Fruit fly (Drosophila melanogaster) whole organism, embryonic: ENCODE data around the gene CG15382.

Experiments used
- Antp ChIP-seq: fragments of 200-800 bp; sonication (Bioruptor generic); optimal IDR thresholded peaks from 3 replicates; lab custom pipeline; 2016; ENCODE audit warnings: missing biosample characterization, missing genetic modification characterization
- Blimp-1 ChIP-seq: fragments of 200-800 bp; sonication (Bioruptor generic); optimal IDR thresholded peaks from 3 replicates; lab custom pipeline; 2018; ENCODE audit warnings: missing biosample characterization, missing genetic modification characterization, mild to moderate bottlenecking, moderate library complexity, missing genetic modification reagents
- CG10543 ChIP-seq: fragments of 200-800 bp; sonication (Bioruptor generic); optimal IDR thresholded peaks from 3 replicates; lab custom pipeline; 2017; ENCODE audit warnings: missing biosample characterization, mild to moderate bottlenecking, missing genetic modification characterization, moderate library complexity
- CG1233 ChIP-seq: fragments of 200-800 bp; sonication (Bioruptor generic); optimal IDR thresholded peaks from 4 replicates; lab custom pipeline; 2018; ENCODE audit warnings: missing biosample characterization, mild to moderate bottlenecking, missing genetic modification characterization
- CG12769 ChIP-seq: fragments of 200-800 bp; sonication (Bioruptor generic); optimal IDR thresholded peaks from 2 replicates; lab custom pipeline; 2019; ENCODE audit warnings: missing biosample characterization, mild to moderate bottlenecking, missing genetic modification characterization, moderate library complexity
- CG14710 ChIP-seq: fragments of 200-800 bp; sonication (Bioruptor generic); optimal IDR thresholded peaks from 3 replicates; lab custom pipeline; 2019; ENCODE audit warnings: missing biosample characterization, mild to moderate bottlenecking, missing genetic modification characterization, moderate library complexity
- CG1529 ChIP-seq: fragments of 200-800 bp; sonication (Bioruptor generic); optimal IDR thresholded peaks from 3 replicates; lab custom pipeline; 2018; ENCODE audit warnings: missing biosample characterization, missing genetic modification characterization
- CG1603 ChIP-seq: fragments of 200-800 bp; sonication (Bioruptor generic); optimal IDR thresholded peaks from 2 replicates; lab custom pipeline; 2019; ENCODE audit warnings: missing biosample characterization, mild to moderate bottlenecking, missing genetic modification characterization, moderate library complexity
- CG1647 ChIP-seq: fragments of 200-800 bp; sonication (Bioruptor generic); optimal IDR thresholded peaks from 3 replicates; lab custom pipeline; 2016; ENCODE audit warnings: missing biosample characterization, missing genetic modification characterization
- CG16813 ChIP-seq: fragments of 200-800 bp; sonication (Bioruptor generic); IDR thresholded peaks from 3 replicates; pipeline ENCODE4 v1.3.6; 2022; ENCODE audit warnings: missing biosample characterization, missing genetic modification characterization; ENCODE audit not compliant: partially characterized antibody
- CG16863 ChIP-seq: fragments of 200-800 bp; sonication (Bioruptor generic); optimal IDR thresholded peaks from 3 replicates; lab custom pipeline; 2016; ENCODE audit warnings: missing biosample characterization, missing genetic modification characterization
- CG17328 ChIP-seq: fragments of 200-800 bp; sonication (Bioruptor generic); IDR thresholded peaks from 2 replicates; pipeline ENCODE4 v1.3.6; 2022; ENCODE audit warnings: missing biosample characterization, missing genetic modification characterization
- CG17385 ChIP-seq: fragments of 200-800 bp; sonication (Bioruptor generic); optimal IDR thresholded peaks from 3 replicates; lab custom pipeline; 2018; ENCODE audit warnings: missing biosample characterization, mild to moderate bottlenecking, missing genetic modification characterization
- CG18764 ChIP-seq: fragments of 200-800 bp; sonication (Bioruptor generic); optimal IDR thresholded peaks from 3 replicates; lab custom pipeline; 2016; ENCODE audit warnings: missing biosample characterization, missing genetic modification characterization
- CG2129 ChIP-seq: fragments of 200-800 bp; sonication (Bioruptor generic); IDR thresholded peaks from 2 replicates; pipeline ENCODE4 v1.3.6; 2022; ENCODE audit warnings: missing biosample characterization, missing genetic modification characterization; ENCODE audit not compliant: partially characterized antibody
- CG2202 ChIP-seq: fragments of 200-800 bp; sonication (Bioruptor generic); optimal IDR thresholded peaks from 2 replicates; lab custom pipeline; 2018; ENCODE audit warnings: missing biosample characterization, mild to moderate bottlenecking, missing genetic modification characterization
- CG2875 ChIP-seq: fragments of 200-800 bp; sonication (Bioruptor generic); optimal IDR thresholded peaks from 2 replicates; lab custom pipeline; 2017; ENCODE audit warnings: missing biosample characterization, mild to moderate bottlenecking, missing genetic modification characterization, missing genetic modification reagents
- CG32772 ChIP-seq: fragments of 200-800 bp; sonication (Bioruptor generic); IDR thresholded peaks from 2 replicates; pipeline ENCODE4 v1.3.6; 2022; ENCODE audit warnings: missing biosample characterization, missing genetic modification characterization
- CG34376 ChIP-seq: fragments of 200-800 bp; sonication (Bioruptor generic); optimal IDR thresholded peaks from 2 replicates; lab custom pipeline; 2018; ENCODE audit warnings: missing biosample characterization, mild to moderate bottlenecking, missing genetic modification characterization
- CG7786 ChIP-seq: fragments of 200-800 bp; sonication (Bioruptor generic); optimal IDR thresholded peaks from 2 replicates; lab custom pipeline; 2016; ENCODE audit warnings: missing biosample characterization, missing genetic modification characterization
- CG7963 ChIP-seq: fragments of 200-800 bp; sonication (Bioruptor generic); IDR thresholded peaks from 3 replicates; pipeline ENCODE4 v1.3.6; 2022; ENCODE audit warnings: missing biosample characterization, missing genetic modification characterization; ENCODE audit not compliant: partially characterized antibody
- CG8290 ChIP-seq, 3 experiments: fragments of 200-800 bp; sonication (Bioruptor generic); optimal IDR thresholded peaks; 2 replicates each; lab custom pipeline; 2016 to 2019; ENCODE audit warnings: missing biosample characterization in 3 of 3, missing genetic modification characterization in 3 of 3, mild to moderate bottlenecking in 2 of 3, moderate library complexity in 1 of 3
- CG9932 ChIP-seq: fragments of 200-800 bp; sonication (Bioruptor generic); IDR thresholded peaks from 2 replicates; pipeline ENCODE4 v1.3.6; 2022; ENCODE audit warnings: missing biosample characterization, missing genetic modification characterization
- CHES-1-like ChIP-seq: fragments of 200-800 bp; sonication (Bioruptor generic); optimal IDR thresholded peaks from 2 replicates; lab custom pipeline; 2016; ENCODE audit warnings: missing biosample characterization, missing genetic modification characterization
- Dll ChIP-seq: fragments of 200-800 bp; sonication (Bioruptor generic); IDR thresholded peaks from 4 replicates; pipeline ENCODE4 v1.3.6; 2022; ENCODE audit warnings: missing biosample characterization, missing genetic modification characterization; ENCODE audit not compliant: partially characterized antibody
- Drgx ChIP-seq: fragments of 200-800 bp; sonication (Bioruptor generic); IDR thresholded peaks from 2 replicates; pipeline ENCODE4 v1.3.6; 2022; ENCODE audit warnings: missing biosample characterization, missing genetic modification characterization
- ERR ChIP-seq: fragments of 200-800 bp; sonication (Bioruptor generic); optimal IDR thresholded peaks from 2 replicates; lab custom pipeline; 2016; ENCODE audit warnings: missing biosample characterization, missing genetic modification characterization
- HmgZ ChIP-seq: fragments of 200-800 bp; sonication (Bioruptor generic); optimal IDR thresholded peaks from 2 replicates; lab custom pipeline; 2018; ENCODE audit warnings: missing biosample characterization, mild to moderate bottlenecking, missing genetic modification characterization
- Hr3 ChIP-seq: fragments of 200-800 bp; sonication (Bioruptor generic); optimal IDR thresholded peaks from 3 replicates; lab custom pipeline; 2016; ENCODE audit warnings: missing biosample characterization, missing genetic modification characterization
- Oaz ChIP-seq: fragments of 200-800 bp; sonication (Bioruptor generic); IDR thresholded peaks from 2 replicates; pipeline ENCODE4 v1.3.6; 2022; ENCODE audit warnings: missing biosample characterization, missing genetic modification characterization
- Opbp ChIP-seq: fragments of 200-800 bp; sonication (Bioruptor generic); IDR thresholded peaks from 3 replicates; pipeline ENCODE4 v1.3.6; 2022; ENCODE audit warnings: missing biosample characterization, missing genetic modification characterization; ENCODE audit not compliant: partially characterized antibody
- Side ChIP-seq: fragments of 200-800 bp; sonication (Bioruptor generic); optimal IDR thresholded peaks from 2 replicates; lab custom pipeline; 2016; ENCODE audit warnings: missing biosample characterization, missing genetic modification characterization
- Tbp ChIP-seq: fragments of >200 bp; optimal IDR thresholded peaks from 2 replicates; lab custom pipeline; 2018; ENCODE audit warnings: missing biosample characterization, missing genetic modification characterization
- aop ChIP-seq: fragments of 200-800 bp; sonication (Bioruptor generic); IDR thresholded peaks from 2 replicates; pipeline ENCODE4 v1.3.6; 2022; ENCODE audit warnings: missing biosample characterization, missing genetic modification characterization
- ato ChIP-seq: fragments of 200-800 bp; sonication (Bioruptor generic); IDR thresholded peaks from 2 replicates; pipeline ENCODE4 v1.3.6; 2022; ENCODE audit warnings: missing biosample characterization, missing genetic modification characterization; ENCODE audit not compliant: partially characterized antibody
- fu2 ChIP-seq: fragments of 200-800 bp; sonication (Bioruptor generic); optimal IDR thresholded peaks from 2 replicates; lab custom pipeline; 2016; ENCODE audit warnings: missing biosample characterization, missing genetic modification characterization
- gcm2 ChIP-seq: fragments of 200-800 bp; sonication (Bioruptor generic); optimal IDR thresholded peaks from 2 replicates; lab custom pipeline; 2016; ENCODE audit warnings: missing biosample characterization, missing genetic modification characterization
- hb ChIP-seq: fragments of 200-800 bp; sonication (Bioruptor generic); IDR thresholded peaks from 3 replicates; pipeline ENCODE4 v1.3.6; 2022; ENCODE audit warnings: missing biosample characterization, missing genetic modification characterization; ENCODE audit not compliant: partially characterized antibody
- ken ChIP-seq: fragments of 200-800 bp; sonication (Bioruptor generic); IDR thresholded peaks from 3 replicates; pipeline ENCODE4 v1.3.6; 2022; ENCODE audit warnings: missing biosample characterization, missing genetic modification characterization
- peb ChIP-seq: fragments of 200-800 bp; sonication (Bioruptor generic); IDR thresholded peaks from 2 replicates; pipeline ENCODE4 v1.3.6; 2022; ENCODE audit warnings: missing biosample characterization, missing genetic modification characterization
- pnt ChIP-seq: fragments of 200-800 bp; sonication (Bioruptor generic); optimal IDR thresholded peaks from 3 replicates; lab custom pipeline; 2016; ENCODE audit warnings: missing biosample characterization, missing genetic modification characterization
- ro ChIP-seq: fragments of 200-800 bp; sonication (Bioruptor generic); IDR thresholded peaks from 2 replicates; pipeline ENCODE4 v1.3.6; 2022; ENCODE audit warnings: missing biosample characterization, missing genetic modification characterization
- slou ChIP-seq: fragments of 200-800 bp; sonication (Bioruptor generic); optimal IDR thresholded peaks from 3 replicates; lab custom pipeline; 2016; ENCODE audit warnings: missing biosample characterization, missing genetic modification characterization
- sna ChIP-seq: fragments of 200-800 bp; sonication (Bioruptor generic); IDR thresholded peaks from 2 replicates; pipeline ENCODE4 v1.3.6; 2022; ENCODE audit warnings: missing biosample characterization, missing genetic modification characterization; ENCODE audit not compliant: partially characterized antibody
- so ChIP-seq: fragments of 200-800 bp; sonication (Bioruptor generic); IDR thresholded peaks from 3 replicates; pipeline ENCODE4 v1.3.6; 2022; ENCODE audit warnings: missing biosample characterization, missing genetic modification characterization
- stwl ChIP-seq: fragments of 200-800 bp; sonication (Bioruptor generic); optimal IDR thresholded peaks from 3 replicates; lab custom pipeline; 2018; ENCODE audit warnings: missing biosample characterization, mild to moderate bottlenecking, missing genetic modification characterization, moderate library complexity
- tll ChIP-seq, 2 experiments: fragments of 200-800 bp in 1 of 2; fragments of >200 bp in 1 of 2; sonication (Bioruptor generic) in 1 of 2; optimal IDR thresholded peaks; 2 replicates each; lab custom pipeline; 2017 to 2019; ENCODE audit warnings: missing biosample characterization in 2 of 2, missing genetic modification characterization in 2 of 2, mild to moderate bottlenecking in 1 of 2, moderate library complexity in 1 of 2
- tna ChIP-seq: fragments of 200-800 bp; sonication (Bioruptor generic); IDR thresholded peaks from 2 replicates; pipeline ENCODE4 v1.3.6; 2022; ENCODE audit warnings: missing biosample characterization, missing genetic modification characterization; ENCODE audit not compliant: partially characterized antibody
- tx ChIP-seq: fragments of 200-800 bp; sonication (Bioruptor generic); optimal IDR thresholded peaks from 2 replicates; lab custom pipeline; 2016; ENCODE audit warnings: missing biosample characterization, missing genetic modification characterization
- vfl ChIP-seq: fragments of 200-800 bp; sonication (Bioruptor generic); optimal IDR thresholded peaks from 2 replicates; lab custom pipeline; 2016; ENCODE audit warnings: missing biosample characterization, missing genetic modification characterization

Gene CG15382

DNA sequence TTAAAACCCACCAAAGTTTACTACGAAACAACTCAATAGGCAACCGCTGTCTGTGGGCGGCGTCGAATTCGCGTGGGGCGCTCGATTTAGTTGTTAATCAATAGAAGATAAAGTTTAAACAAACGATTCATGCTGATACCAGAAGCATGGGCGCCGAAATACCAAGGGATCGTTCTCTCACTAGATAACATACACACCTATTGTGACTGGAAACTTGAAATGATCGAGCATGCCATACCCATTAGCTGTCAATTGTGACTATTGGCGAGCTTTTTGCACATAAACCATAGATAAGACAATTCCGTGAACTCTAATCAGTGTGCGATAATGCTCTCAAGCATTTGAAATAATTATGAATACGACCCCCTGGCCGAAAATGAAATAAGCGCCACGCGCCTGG is 23.8 kb downstream of the CG15382 start (continued):
- TF ChIP-seq slou (no peak), aop (GFP tag; lab: Robert Waterston, UW) (0 out of 2 replicates have a peak, but pooled peaks have one; percentile 5), CG7786 (GFP tag; lab: Kevin White, UChicago) (peak; percentile 78), CG2875 (GFP tag; lab: Kevin White, UChicago) (peak; percentile 8), ERR (GFP tag; lab: Kevin White, UChicago) (peak; percentile 68), CG9932 (GFP tag; lab: Robert Waterston, UW) (peak; percentile 85), Antp (GFP tag; lab: Kevin White, UChicago) (peak; percentile 90), Hr3 (GFP tag; lab: Kevin White, UChicago) (peak; percentile 58), CG2129 (GFP tag; lab: Robert Waterston, UW) (no peak), CG1647 (GFP tag; lab: Kevin White, UChicago) (peak; percentile 81), vfl (GFP tag; lab: Kevin White, UChicago) (peak; percentile 42), sna (GFP tag; lab: Robert Waterston, UW) (no peak), Opbp (no peak), CG1603 (tag; lab: Kevin White, UChicago) (peak; percentile 76), Drgx (no peak), HmgZ (tag; lab: Kevin White, UChicago) (peak; percentile 81), stwl (tag; lab: Kevin White, UChicago) (no peak), gcm2 (GFP tag; lab: Kevin White, UChicago) (peak; percentile 33), CG17385 (GFP tag; lab: Kevin White, UChicago) (peak; percentile 54), CHES-1-like (peak; percentile 67), tna (no peak), CG18764 (GFP tag; lab: Kevin White, UChicago) (peak; percentile 59), CG7963 (GFP tag; lab: Robert Waterston, UW) (no peak), peb (GFP tag; lab: Robert Waterston, UW) (peak; percentile 46; the same call in 1 of the 2 replicates), ato (GFP tag; lab: Robert Waterston, UW) (no peak), Dll (no peak), CG10543 (GFP tag; lab: Kevin White, UChicago) (peak; percentile 29), CG32772 (GFP tag; lab: Robert Waterston, UW) (peak; percentile 66), tll (GFP tag; optimal IDR thresholded peaks at IDR 0.05; lab: Kevin White, UChicago) (no peak), Blimp-1 (peak; percentile 61), Side (GFP tag; lab: Kevin White, UChicago) (peak; percentile 74), CG2202 (tag; lab: Kevin White, UChicago) (no peak), CG16813 (no peak), hb (GFP tag; lab: Robert Waterston, UW) (no peak), ro (GFP tag; lab: Robert Waterston, UW) (no peak; the same call in 1 of the 2 replicates), CG12769 (tag; lab: Kevin White, UChicago) (peak; percentile 83), CG1233 (GFP tag; lab: Kevin White, UChicago) (peak; percentile 68), CG1529 (peak; percentile 13), CG8290 (GFP tag; optimal IDR thresholded peaks at IDR 0.05; lab: Kevin White, UChicago) (no peak), CG8290 (tag; optimal IDR thresholded peaks at IDR 0.05; lab: Kevin White, UChicago) (peak in 1 of 2 experiments; percentile 86), tx (GFP tag; lab: Kevin White, UChicago) (peak; percentile 79), so (GFP tag; lab: Robert Waterston, UW) (peak; percentile 80; the same call in 2 of the 3 replicates), CG17328 (no peak), Tbp (GFP tag; lab: Kevin White, UChicago) (no peak), CG14710 (tag; lab: Kevin White, UChicago) (no peak), CG34376 (GFP tag; lab: Kevin White, UChicago) (peak; percentile 31), pnt (GFP tag; lab: Kevin White, UChicago) (peak; percentile 61), fu2 (peak; percentile 79), Oaz (peak; percentile 35), CG16863 (GFP tag; lab: Kevin White, UChicago) (peak; percentile 60), ken (GFP tag; lab: Robert Waterston, UW) (peak; percentile 69)
